Worm (Caenorhabditis elegans) whole organism, early embryonic: ENCODE results near the gene Y39A1C.1.

ENCODE experiments used
- B0310.2 ChIP-seq: sonication (generic microtip); optimal IDR thresholded peaks from 2 replicates; lab custom pipeline; 2016; ENCODE audit warnings: mild to moderate bottlenecking, missing genetic modification characterization, missing compliant biosample characterization
- F13C5.2 ChIP-seq: sonication (generic microtip); optimal IDR thresholded peaks from 2 replicates; lab custom pipeline; 2017; ENCODE audit warnings: mild to moderate bottlenecking, missing genetic modification characterization, inconsistent platforms, missing compliant biosample characterization
- ama-1 ChIP-seq: fragments of 150-350 bp; optimal IDR thresholded peaks from 2 replicates; lab custom pipeline; 2014
- ceh-13 ChIP-seq: fragments of 200-800 bp; sonication (Bioruptor generic); optimal IDR thresholded peaks from 2 replicates; lab custom pipeline; 2018; ENCODE audit warnings: mild to moderate bottlenecking, missing genetic modification characterization, missing compliant biosample characterization
- ceh-36 ChIP-seq: sonication (generic microtip); optimal IDR thresholded peaks from 2 replicates; lab custom pipeline; 2016; ENCODE audit warnings: missing genetic modification characterization, inconsistent platforms, missing compliant biosample characterization
- ets-7 ChIP-seq: sonication (generic microtip); optimal IDR thresholded peaks from 2 replicates; lab custom pipeline; 2016; ENCODE audit warnings: missing genotype, missing genetic modification characterization, missing compliant biosample characterization
- flt-1 ChIP-seq: fragments of 200-800 bp; sonication (Bioruptor generic); IDR thresholded peaks from 2 replicates; pipeline ENCODE4 v1.3.6; 2022; ENCODE audit warnings: missing genetic modification characterization, missing compliant biosample characterization
- hmbx-1 ChIP-seq: sonication (generic microtip); optimal IDR thresholded peaks from 2 replicates; lab custom pipeline; 2016; ENCODE audit warnings: mild to moderate bottlenecking, missing genetic modification characterization, missing compliant biosample characterization
- hmg-4 ChIP-seq: fragments of 200-800 bp; sonication (Bioruptor generic); optimal IDR thresholded peaks from 2 replicates; lab custom pipeline; 2018; ENCODE audit warnings: mild to moderate bottlenecking, missing genetic modification characterization, missing compliant biosample characterization
- pes-1 ChIP-seq: fragments of 200-800 bp; sonication (Bioruptor generic); IDR thresholded peaks from 2 replicates; pipeline ENCODE4 v1.3.6; 2022; ENCODE audit warnings: missing genetic modification reagents, missing genetic modification characterization, missing compliant biosample characterization
- tbx-11 ChIP-seq: fragments of 200-800 bp; sonication (Bioruptor generic); IDR thresholded peaks from 2 replicates; pipeline ENCODE4 v1.3.6; 2022; ENCODE audit warnings: missing genetic modification characterization, missing compliant biosample characterization
- tra-4 ChIP-seq: sonication (generic microtip); optimal IDR thresholded peaks from 2 replicates; lab custom pipeline; 2017; ENCODE audit warnings: missing genetic modification characterization, missing compliant biosample characterization

ce11 chrIII:10807236-10807635 is 48.0 kb upstream of the Y39A1C.1 start:
- TF ChIP-seq F13C5.2 (no peak), ama-1 (lab: Kevin White, UChicago) (no peak), ets-7 (tag; lab: Kevin White, UChicago) (no peak), hmbx-1 (tag; lab: Kevin White, UChicago) (no peak), tra-4 (tag; lab: Kevin White, UChicago) (no peak), hmg-4 (GFP tag; lab: Kevin White, UChicago) (no peak), tbx-11 (GFP tag; lab: Robert Waterston, UW) (no peak), ceh-13 (no peak), pes-1 (GFP tag; lab: Robert Waterston, UW) (no peak), flt-1 (GFP tag; lab: Robert Waterston, UW) (no peak), ceh-36 (no peak), B0310.2 (tag; lab: Kevin White, UChicago) (no peak)
